Fruit fly (Drosophila melanogaster) whole organism, embryonic: Measurements from ENCODE around the gene Adgf-C.
A peak's percentile ranks its signal among the peaks of the same experiment; 100 is the strongest.

ENCODE experiments used
- CG11696 ChIP-seq: fragments of 200-800 bp; sonication (Bioruptor generic); IDR thresholded peaks from 2 replicates; pipeline ENCODE4 v1.3.6; 2022; ENCODE audit warnings: missing biosample characterization, missing genetic modification characterization
- CG15073 ChIP-seq: fragments of 200-800 bp; sonication (Bioruptor generic); optimal IDR thresholded peaks from 2 replicates; lab custom pipeline; 2016; ENCODE audit warnings: missing biosample characterization, missing genetic modification characterization
- CG33213 ChIP-seq: fragments of 200-800 bp; sonication (Bioruptor generic); optimal IDR thresholded peaks from 3 replicates; lab custom pipeline; 2016; ENCODE audit warnings: missing biosample characterization, missing genetic modification characterization
- CG4328 ChIP-seq: fragments of 200-800 bp; sonication (Bioruptor generic); optimal IDR thresholded peaks from 3 replicates; lab custom pipeline; 2017; ENCODE audit warnings: missing biosample characterization, missing genetic modification reagents, missing genetic modification characterization
- CG7745 ChIP-seq: fragments of 200-800 bp; sonication (Bioruptor generic); optimal IDR thresholded peaks from 2 replicates; lab custom pipeline; 2018; ENCODE audit warnings: missing biosample characterization, mild to moderate bottlenecking, missing genetic modification characterization, moderate library complexity
- CG9817 ChIP-seq: fragments of 200-800 bp; sonication (Bioruptor generic); optimal IDR thresholded peaks from 2 replicates; lab custom pipeline; 2018; ENCODE audit warnings: missing biosample characterization, mild to moderate bottlenecking, missing genetic modification characterization, moderate library complexity
- Elba2 ChIP-seq: fragments of 200-800 bp; sonication (Bioruptor generic); optimal IDR thresholded peaks from 3 replicates; lab custom pipeline; 2016; ENCODE audit warnings: missing biosample characterization, missing genetic modification characterization
- ato ChIP-seq: fragments of 200-800 bp; sonication (Bioruptor generic); IDR thresholded peaks from 2 replicates; pipeline ENCODE4 v1.3.6; 2022; ENCODE audit warnings: missing biosample characterization, missing genetic modification characterization; ENCODE audit not compliant: partially characterized antibody
- jing ChIP-seq: fragments of 200-800 bp; sonication (Bioruptor generic); optimal IDR thresholded peaks from 2 replicates; lab custom pipeline; 2018; ENCODE audit warnings: missing biosample characterization, mild to moderate bottlenecking, missing genetic modification characterization
- nom ChIP-seq: fragments of 200-800 bp; sonication (Bioruptor generic); optimal IDR thresholded peaks from 2 replicates; lab custom pipeline; 2017; ENCODE audit warnings: missing biosample characterization, missing genetic modification characterization, mild to moderate bottlenecking, moderate library complexity, missing genetic modification reagents
- sna ChIP-seq: fragments of 200-800 bp; sonication (Bioruptor generic); IDR thresholded peaks from 2 replicates; pipeline ENCODE4 v1.3.6; 2022; ENCODE audit warnings: missing biosample characterization, missing genetic modification characterization; ENCODE audit not compliant: partially characterized antibody
- toy ChIP-seq: fragments of 200-800 bp; sonication (Bioruptor generic); IDR thresholded peaks from 2 replicates; pipeline ENCODE4 v1.3.6; 2022; ENCODE audit warnings: missing biosample characterization, missing genetic modification characterization

DNA sequence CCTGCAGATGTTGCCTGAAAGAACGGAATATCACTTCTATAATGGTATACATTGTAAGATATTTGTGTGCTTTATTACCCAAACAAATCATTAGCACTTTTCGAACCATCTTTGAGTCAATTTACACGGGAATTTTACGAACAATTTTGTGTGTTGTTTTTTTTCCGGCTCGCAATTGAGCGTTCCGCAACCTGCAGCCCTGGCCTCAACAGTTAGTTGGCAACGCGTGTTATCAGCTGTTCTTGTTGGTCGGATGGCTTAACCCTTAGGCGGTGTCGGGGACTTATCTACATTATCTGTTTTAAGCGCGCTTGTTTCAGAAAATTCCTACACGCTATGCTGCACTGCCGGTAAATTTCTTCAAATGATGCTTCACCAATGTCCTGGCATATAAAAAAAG, 4.1 kb downstream of the Adgf-C start:
- TF ChIP-seq nom (no peak), CG11696 (GFP tag; lab: Robert Waterston, UW) (no peak), Elba2 (GFP tag; lab: Kevin White, UChicago) (no peak), CG15073 (GFP tag; lab: Kevin White, UChicago) (no peak), CG4328 (no peak), toy (GFP tag; lab: Robert Waterston, UW) (no peak), CG9817 (tag; lab: Kevin White, UChicago) (no peak), jing (GFP tag; lab: Kevin White, UChicago) (no peak), CG33213 (GFP tag; lab: Kevin White, UChicago) (no peak), CG7745 (tag; lab: Kevin White, UChicago) (no peak), ato (GFP tag; lab: Robert Waterston, UW) (no peak), sna (GFP tag; lab: Robert Waterston, UW) (0 out of 2 replicates have a peak, but pooled peaks have one; percentile 26)
